Fruit fly (Drosophila melanogaster) whole organism, embryonic: ENCODE data around the gene CG42237.

Source experiments
- Adf1 ChIP-seq: fragments of 200-800 bp; sonication (Bioruptor generic); IDR thresholded peaks from 2 replicates; pipeline ENCODE4 v1.3.6; 2022; ENCODE audit warnings: missing biosample characterization, missing genetic modification characterization
- Antp ChIP-seq: fragments of 200-800 bp; sonication (Bioruptor generic); optimal IDR thresholded peaks from 3 replicates; lab custom pipeline; 2016; ENCODE audit warnings: missing biosample characterization, missing genetic modification characterization
- Awh ChIP-seq: fragments of 200-800 bp; sonication (Bioruptor generic); IDR thresholded peaks from 2 replicates; pipeline ENCODE4, ENCODE4 v1.3.6; 2022; ENCODE audit warnings: missing biosample characterization, missing genetic modification characterization
- CG10654 ChIP-seq: fragments of 200-800 bp; sonication (Bioruptor generic); optimal IDR thresholded peaks from 2 replicates; lab custom pipeline; 2016; ENCODE audit warnings: missing biosample characterization, missing genetic modification characterization
- CG10979 ChIP-seq: fragments of 200-800 bp; sonication (Bioruptor generic); optimal IDR thresholded peaks from 2 replicates; lab custom pipeline; 2018; ENCODE audit warnings: missing biosample characterization, mild to moderate bottlenecking, missing genetic modification characterization, moderate library complexity
- CG1529 ChIP-seq: fragments of 200-800 bp; sonication (Bioruptor generic); optimal IDR thresholded peaks from 3 replicates; lab custom pipeline; 2018; ENCODE audit warnings: missing biosample characterization, missing genetic modification characterization
- CG16813 ChIP-seq: fragments of 200-800 bp; sonication (Bioruptor generic); IDR thresholded peaks from 3 replicates; pipeline ENCODE4 v1.3.6; 2022; ENCODE audit warnings: missing biosample characterization, missing genetic modification characterization; ENCODE audit not compliant: partially characterized antibody
- CG16815 ChIP-seq: fragments of 200-800 bp; sonication (Bioruptor generic); optimal IDR thresholded peaks from 3 replicates; lab custom pipeline; 2017; ENCODE audit warnings: missing biosample characterization, mild to moderate bottlenecking, missing genetic modification characterization
- CG1832 ChIP-seq: fragments of 200-800 bp; sonication (Bioruptor generic); optimal IDR thresholded peaks from 2 replicates; lab custom pipeline; 2017; ENCODE audit warnings: missing biosample characterization, mild to moderate bottlenecking, missing genetic modification characterization, inconsistent platforms
- CG2129 ChIP-seq: fragments of 200-800 bp; sonication (Bioruptor generic); IDR thresholded peaks from 2 replicates; pipeline ENCODE4 v1.3.6; 2022; ENCODE audit warnings: missing biosample characterization, missing genetic modification characterization; ENCODE audit not compliant: partially characterized antibody
- CG3065 ChIP-seq: fragments of 200-800 bp; sonication (Bioruptor generic); optimal IDR thresholded peaks from 2 replicates; lab custom pipeline; 2016; ENCODE audit warnings: missing biosample characterization, missing genetic modification characterization
- CG32767 ChIP-seq: fragments of 200-800 bp; sonication (Bioruptor generic); IDR thresholded peaks from 2 replicates; pipeline ENCODE4 v1.3.6; 2022; ENCODE audit warnings: missing biosample characterization, missing genetic modification characterization
- CG32772 ChIP-seq: fragments of 200-800 bp; sonication (Bioruptor generic); IDR thresholded peaks from 2 replicates; pipeline ENCODE4 v1.3.6; 2022; ENCODE audit warnings: missing biosample characterization, missing genetic modification characterization
- CG4360 ChIP-seq: fragments of 200-800 bp; sonication (Bioruptor generic); IDR thresholded peaks from 2 replicates; pipeline ENCODE4 v1.3.6; 2022; ENCODE audit warnings: missing biosample characterization, missing genetic modification characterization
- CG6791 ChIP-seq: fragments of 200-800 bp; sonication (Bioruptor generic); IDR thresholded peaks from 3 replicates; pipeline ENCODE4 v1.3.6; 2022; ENCODE audit warnings: missing biosample characterization, missing genetic modification characterization; ENCODE audit not compliant: partially characterized antibody
- CG7271 ChIP-seq: fragments of 200-800 bp; sonication (Bioruptor generic); optimal IDR thresholded peaks from 2 replicates; lab custom pipeline; 2018; ENCODE audit warnings: missing biosample characterization, mild to moderate bottlenecking, missing genetic modification characterization, moderate library complexity
- CG7372 ChIP-seq: fragments of 200-800 bp; sonication (Bioruptor generic); IDR thresholded peaks from 2 replicates; pipeline ENCODE4 v1.3.6; 2022; ENCODE audit warnings: missing biosample characterization, missing genetic modification characterization
- CG8290 ChIP-seq, 3 experiments: fragments of 200-800 bp; sonication (Bioruptor generic); optimal IDR thresholded peaks; 2 replicates each; lab custom pipeline; 2016 to 2019; ENCODE audit warnings: missing biosample characterization in 3 of 3, missing genetic modification characterization in 3 of 3, mild to moderate bottlenecking in 2 of 3, moderate library complexity in 1 of 3
- CG8924 ChIP-seq: fragments of 200-800 bp; optimal IDR thresholded peaks from 3 replicates; lab custom pipeline; 2019; ENCODE audit warnings: missing biosample characterization, mild to moderate bottlenecking, missing genetic modification characterization, moderate library complexity
- CG9797 ChIP-seq: fragments of 200-800 bp; sonication (Bioruptor generic); optimal IDR thresholded peaks from 3 replicates; lab custom pipeline; 2018; ENCODE audit warnings: missing biosample characterization, mild to moderate bottlenecking, missing genetic modification characterization
- CTCF ChIP-seq: fragments of 200-800 bp; sonication (Bioruptor generic); optimal IDR thresholded peaks from 2 replicates; lab custom pipeline; 2017; ENCODE audit warnings: missing biosample characterization, mild to moderate bottlenecking, missing genetic modification characterization, moderate library complexity
- D19A ChIP-seq: fragments of 200-800 bp; optimal IDR thresholded peaks from 3 replicates; lab custom pipeline; 2019; ENCODE audit warnings: missing biosample characterization, mild to moderate bottlenecking, missing genetic modification characterization, moderate library complexity
- D19B ChIP-seq: fragments of 200-800 bp; sonication (Bioruptor generic); optimal IDR thresholded peaks from 2 replicates; lab custom pipeline; 2017; ENCODE audit warnings: missing biosample characterization, mild to moderate bottlenecking, missing genetic modification characterization
- Dbx ChIP-seq: fragments of 200-800 bp; sonication (Bioruptor generic); IDR thresholded peaks from 3 replicates; pipeline ENCODE4 v1.3.6; 2022; ENCODE audit warnings: missing biosample characterization, missing genetic modification characterization
- Dek ChIP-seq: fragments of 200-800 bp; sonication (Bioruptor generic); optimal IDR thresholded peaks from 3 replicates; lab custom pipeline; 2019; ENCODE audit warnings: missing biosample characterization, mild to moderate bottlenecking, missing genetic modification characterization, moderate library complexity
- Dip3 ChIP-seq: fragments of 200-800 bp; sonication (Bioruptor generic); optimal IDR thresholded peaks from 3 replicates; lab custom pipeline; 2016; ENCODE audit warnings: missing biosample characterization, missing genetic modification characterization
- HLH3B ChIP-seq: fragments of 200-800 bp; sonication (Bioruptor generic); IDR thresholded peaks from 2 replicates; pipeline ENCODE4 v1.3.6; 2022; ENCODE audit warnings: missing biosample characterization, missing genetic modification characterization
- HLH4C ChIP-seq: fragments of 200-800 bp; sonication (Bioruptor generic); IDR thresholded peaks from 3 replicates; pipeline ENCODE4 v1.3.6; 2022; ENCODE audit warnings: missing biosample characterization, missing genetic modification characterization; ENCODE audit not compliant: partially characterized antibody
- HmgZ ChIP-seq: fragments of 200-800 bp; sonication (Bioruptor generic); optimal IDR thresholded peaks from 2 replicates; lab custom pipeline; 2018; ENCODE audit warnings: missing biosample characterization, mild to moderate bottlenecking, missing genetic modification characterization
- Pdp1 ChIP-seq, 2 experiments: fragments of 200-800 bp; sonication (Bioruptor generic); optimal IDR thresholded peaks; 3 replicates each; lab custom pipeline; 2016; ENCODE audit warnings: missing biosample characterization in 2 of 2, missing genetic modification characterization in 2 of 2, mild to moderate bottlenecking in 1 of 2, moderate library complexity in 1 of 2
- Xrp1 ChIP-seq: fragments of 200-800 bp; sonication (Bioruptor generic); IDR thresholded peaks from 2 replicates; pipeline ENCODE4 v1.3.6; 2022; ENCODE audit warnings: missing biosample characterization, missing genetic modification characterization
- cato ChIP-seq: fragments of 200-800 bp; sonication (Bioruptor generic); optimal IDR thresholded peaks from 2 replicates; lab custom pipeline; 2016; ENCODE audit warnings: missing biosample characterization, missing genetic modification characterization, borderline replicate concordance
- chn ChIP-seq: fragments of 200-800 bp; sonication (Bioruptor generic); optimal IDR thresholded peaks from 2 replicates; lab custom pipeline; 2016; ENCODE audit warnings: missing biosample characterization, missing genetic modification characterization
- gce ChIP-seq: fragments of 200-800 bp; sonication (Bioruptor generic); IDR thresholded peaks from 3 replicates; pipeline ENCODE4 v1.3.6; 2022; ENCODE audit warnings: missing biosample characterization, missing genetic modification characterization
- gt ChIP-seq: fragments of 200-800 bp; sonication (Bioruptor generic); IDR thresholded peaks from 2 replicates; pipeline ENCODE4 v1.3.6; 2022; ENCODE audit warnings: missing biosample characterization, missing genetic modification characterization
- ham ChIP-seq: fragments of 200-800 bp; sonication (Bioruptor generic); IDR thresholded peaks from 2 replicates; pipeline ENCODE4 v1.3.6; 2022; ENCODE audit warnings: missing biosample characterization, missing genetic modification characterization
- ind ChIP-seq: fragments of 200-800 bp; sonication (Bioruptor generic); optimal IDR thresholded peaks from 3 replicates; lab custom pipeline; 2016; ENCODE audit warnings: missing biosample characterization, missing genetic modification characterization
- inv ChIP-seq: fragments of 200-800 bp; sonication (Bioruptor generic); IDR thresholded peaks from 2 replicates; pipeline ENCODE4 v1.3.6; 2022; ENCODE audit warnings: missing biosample characterization, missing genetic modification characterization; ENCODE audit not compliant: partially characterized antibody
- jumu ChIP-seq: fragments of 200-800 bp; sonication (Bioruptor generic); optimal IDR thresholded peaks from 3 replicates; lab custom pipeline; 2016; ENCODE audit warnings: missing biosample characterization, missing genetic modification characterization
- kay ChIP-seq: fragments of 200-800 bp; sonication (Bioruptor generic); optimal IDR thresholded peaks from 2 replicates; lab custom pipeline; 2016; ENCODE audit warnings: missing biosample characterization, missing genetic modification characterization
- kni ChIP-seq: fragments of 200-800 bp; sonication (Bioruptor generic); optimal IDR thresholded peaks from 3 replicates; lab custom pipeline; 2017; ENCODE audit warnings: mild to moderate bottlenecking, missing biosample characterization, missing genetic modification reagents, missing genetic modification characterization
- lilli ChIP-seq: fragments of 200-800 bp; sonication (Bioruptor generic); optimal IDR thresholded peaks from 3 replicates; lab custom pipeline; 2016; ENCODE audit warnings: missing biosample characterization, missing genetic modification characterization
- odd ChIP-seq: fragments of 200-800 bp; sonication (Bioruptor generic); optimal IDR thresholded peaks from 2 replicates; lab custom pipeline; 2017; ENCODE audit warnings: missing biosample characterization, mild to moderate bottlenecking, missing genetic modification characterization
- pfk ChIP-seq: fragments of 200-800 bp; sonication (Bioruptor generic); optimal IDR thresholded peaks from 2 replicates; lab custom pipeline; 2018; ENCODE audit warnings: missing biosample characterization, mild to moderate bottlenecking, missing genetic modification characterization, moderate library complexity
- row ChIP-seq: fragments of 200-800 bp; sonication (Bioruptor generic); IDR thresholded peaks from 3 replicates; pipeline ENCODE4 v1.3.6; 2022; ENCODE audit warnings: missing biosample characterization, missing genetic modification characterization
- salm ChIP-seq: fragments of 200-800 bp; sonication (Bioruptor generic); optimal IDR thresholded peaks from 2 replicates; lab custom pipeline; 2018; ENCODE audit warnings: missing biosample characterization, mild to moderate bottlenecking, missing genetic modification characterization
- sens-2 ChIP-seq: fragments of 200-800 bp; sonication (Bioruptor generic); IDR thresholded peaks from 2 replicates; pipeline ENCODE4 v1.3.6; 2022; ENCODE audit warnings: missing biosample characterization, missing genetic modification characterization
- tin ChIP-seq: fragments of 200-800 bp; sonication (Bioruptor generic); optimal IDR thresholded peaks from 3 replicates; lab custom pipeline; 2016; ENCODE audit warnings: missing biosample characterization, missing genetic modification characterization
- toy ChIP-seq: fragments of 200-800 bp; sonication (Bioruptor generic); IDR thresholded peaks from 2 replicates; pipeline ENCODE4 v1.3.6; 2022; ENCODE audit warnings: missing biosample characterization, missing genetic modification characterization
- twi ChIP-seq: fragments of 200-800 bp; optimal IDR thresholded peaks from 2 replicates; lab custom pipeline; 2019; ENCODE audit warnings: missing biosample characterization, mild to moderate bottlenecking, missing genetic modification characterization, moderate library complexity
- yki ChIP-seq: fragments of >200 bp; optimal IDR thresholded peaks from 3 replicates; lab custom pipeline; 2018
- zfh2 ChIP-seq: fragments of 200-800 bp; sonication (Bioruptor generic); optimal IDR thresholded peaks from 2 replicates; lab custom pipeline; 2016; ENCODE audit warnings: missing biosample characterization, missing genetic modification characterization

CG42237 gene

dm6 chrX:13134811-13135210 is 19.9 kb downstream of the CG42237 start:
- no peak for TF ChIP-seq cato (GFP tag; lab: Kevin White, UChicago)
- TF ChIP-seq zfh2 (GFP tag; lab: Kevin White, UChicago) = no peak
- TF ChIP-seq CG10654 (GFP tag; lab: Kevin White, UChicago) = no peak
- TF ChIP-seq CG4360 (GFP tag; lab: Robert Waterston, UW) = no peak
- no peak for TF ChIP-seq Antp (GFP tag; lab: Kevin White, UChicago)
- TF ChIP-seq CG8924 (tag; lab: Kevin White, UChicago) = no peak
- no peak for TF ChIP-seq sens-2
- peak; percentile 13 for TF ChIP-seq Dek
- no peak for TF ChIP-seq CG7271
- TF ChIP-seq odd (GFP tag; lab: Kevin White, UChicago) = no peak
- no peak for TF ChIP-seq kni (GFP tag; lab: Kevin White, UChicago)
- no peak for TF ChIP-seq Dbx
- TF ChIP-seq gt (GFP tag; lab: Robert Waterston, UW) = no peak
- no peak for TF ChIP-seq pfk (GFP tag; lab: Kevin White, UChicago)
- TF ChIP-seq HLH4C (GFP tag; lab: Robert Waterston, UW) = peak; percentile 44
- TF ChIP-seq CG9797 (GFP tag; lab: Kevin White, UChicago) = no peak
- TF ChIP-seq CG16813 (GFP tag; lab: Robert Waterston, UW) = 0 out of 3 replicates have a peak, but pooled peaks have one; percentile 6
- no peak for TF ChIP-seq ind (GFP tag; lab: Kevin White, UChicago)
- TF ChIP-seq Awh (GFP tag; lab: Robert Waterston, UW) = no peak
- TF ChIP-seq CG32772 (GFP tag; lab: Robert Waterston, UW) = no peak
- TF ChIP-seq CG16815 (GFP tag; lab: Kevin White, UChicago) = no peak
- no peak for TF ChIP-seq yki (lab: Kevin White, UChicago)
- TF ChIP-seq salm (tag; lab: Kevin White, UChicago) = no peak
- no peak for TF ChIP-seq HLH3B (GFP tag; lab: Robert Waterston, UW)
- no peak for TF ChIP-seq tin
- TF ChIP-seq CG1832 = no peak
- no peak for TF ChIP-seq inv
- peak; percentile 43 for TF ChIP-seq D19B
- no peak for TF ChIP-seq ham (GFP tag; lab: Robert Waterston, UW)
- no peak for TF ChIP-seq Adf1 (GFP tag; lab: Robert Waterston, UW)
- peak; percentile 0 for TF ChIP-seq CG8290 (GFP tag; optimal IDR thresholded peaks at IDR 0.05; lab: Kevin White, UChicago)
- peak in 1 of 2 experiments; percentile 11 for TF ChIP-seq CG8290 (tag; optimal IDR thresholded peaks at IDR 0.05; lab: Kevin White, UChicago)
- no peak for TF ChIP-seq row (GFP tag; lab: Robert Waterston, UW)
- no peak for TF ChIP-seq CG7372
- no peak for TF ChIP-seq lilli (GFP tag; lab: Kevin White, UChicago)
- peak; percentile 24 for TF ChIP-seq kay (GFP tag; lab: Kevin White, UChicago)
- TF ChIP-seq chn (GFP tag; lab: Kevin White, UChicago) = no peak
- TF ChIP-seq jumu (GFP tag; lab: Kevin White, UChicago) = no peak
- no peak for TF ChIP-seq CG10979 (tag; lab: Kevin White, UChicago)
- TF ChIP-seq HmgZ (tag; lab: Kevin White, UChicago) = peak; percentile 25
- peak; percentile 64 for TF ChIP-seq CTCF (GFP tag; lab: Kevin White, UChicago)
- no peak for TF ChIP-seq toy
- no peak for TF ChIP-seq gce (GFP tag; lab: Robert Waterston, UW)
- TF ChIP-seq CG1529 (GFP tag; lab: Kevin White, UChicago) = no peak
- TF ChIP-seq CG2129 (GFP tag; lab: Robert Waterston, UW) = no peak
- no peak for TF ChIP-seq Dip3 (GFP tag; lab: Kevin White, UChicago)
- TF ChIP-seq Pdp1 (GFP tag; optimal IDR thresholded peaks at IDR 0.05; lab: Kevin White, UChicago) = peak in 1 of 2 experiments; percentile 0
- TF ChIP-seq CG6791 (GFP tag; lab: Robert Waterston, UW) = 0 out of 3 replicates have a peak, but pooled peaks have one; percentile 42
- no peak for TF ChIP-seq CG32767 (GFP tag; lab: Robert Waterston, UW)
- no peak for TF ChIP-seq CG3065 (GFP tag; lab: Kevin White, UChicago)
- TF ChIP-seq twi (tag; lab: Kevin White, UChicago) = no peak
- peak; percentile 7 for TF ChIP-seq D19A (tag; lab: Kevin White, UChicago)
- TF ChIP-seq Xrp1 = no peak
